Fruit fly (Drosophila melanogaster): Measurements from ENCODE around the gene CG34124.

Gene CG34124

DNA sequence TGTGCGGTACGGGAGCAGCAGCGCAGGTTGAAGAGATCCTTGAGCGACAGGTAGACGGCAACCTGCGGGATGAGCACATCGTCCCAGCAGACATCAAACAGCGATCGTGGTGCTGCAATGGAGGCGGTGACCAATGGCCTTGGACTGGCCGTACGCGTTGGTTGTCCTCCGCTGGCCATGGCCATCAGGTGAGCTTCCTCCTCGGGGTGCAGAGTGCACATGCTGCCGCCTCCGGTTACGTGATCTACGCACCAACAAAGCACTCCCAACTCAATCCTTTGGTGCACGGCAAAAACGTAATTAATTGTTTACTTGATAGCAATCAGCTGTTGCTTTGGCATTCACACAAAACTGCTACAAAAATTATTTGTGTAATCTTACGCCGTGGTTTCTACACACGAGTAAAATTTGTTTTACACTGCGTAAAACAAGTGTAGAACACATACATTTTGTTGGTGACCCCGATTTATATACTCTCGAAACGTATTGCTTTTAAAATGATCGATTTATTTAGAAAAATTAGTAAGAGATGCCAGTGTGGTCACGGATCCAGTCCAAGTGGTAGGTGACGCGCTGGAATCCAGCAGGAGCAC, 8.7 kb upstream of the CG34124 start, which contains the start of gene jet:
jet (minus strand) TSS at position 332 of the 593 bp plus-strand sequence.
- no peak for TF ChIP-seq Sox102F (GFP tag; optimal IDR thresholded peaks at IDR 0.05)
- peak; percentile 63 for TF ChIP-seq fkh (GFP tag; optimal IDR thresholded peaks at IDR 0.05)
- TF ChIP-seq dac (GFP tag; optimal IDR thresholded peaks at IDR 0.05): no peak
- TF ChIP-seq CG8319 (GFP tag; optimal IDR thresholded peaks at IDR 0.05): peak; percentile 91

- TF ChIP-seq spab (GFP tag; optimal IDR thresholded peaks at IDR 0.05): no peak
- TF ChIP-seq dac (GFP tag; optimal IDR thresholded peaks at IDR 0.05): no peak
- no peak for TF ChIP-seq Hr39 (GFP tag; optimal IDR thresholded peaks at IDR 0.05)
- TF ChIP-seq fkh (GFP tag; optimal IDR thresholded peaks at IDR 0.05): no peak
- TF ChIP-seq CG11762 (GFP tag; optimal IDR thresholded peaks at IDR 0.05; ENCODE audit: insufficient read depth): no peak
- TF ChIP-seq CG34406 (GFP tag; optimal IDR thresholded peaks at IDR 0.05): no peak
- TF ChIP-seq topi (GFP tag; optimal IDR thresholded peaks at IDR 0.05): no peak
Observed at dm6 chr2L:4950667-4951066, 7.5 kb upstream of the CG34124 start, which contains the start of gene Jon25Biii. Gene Jon25Biii (minus strand): TSS chr2L:4950767.

DNA sequence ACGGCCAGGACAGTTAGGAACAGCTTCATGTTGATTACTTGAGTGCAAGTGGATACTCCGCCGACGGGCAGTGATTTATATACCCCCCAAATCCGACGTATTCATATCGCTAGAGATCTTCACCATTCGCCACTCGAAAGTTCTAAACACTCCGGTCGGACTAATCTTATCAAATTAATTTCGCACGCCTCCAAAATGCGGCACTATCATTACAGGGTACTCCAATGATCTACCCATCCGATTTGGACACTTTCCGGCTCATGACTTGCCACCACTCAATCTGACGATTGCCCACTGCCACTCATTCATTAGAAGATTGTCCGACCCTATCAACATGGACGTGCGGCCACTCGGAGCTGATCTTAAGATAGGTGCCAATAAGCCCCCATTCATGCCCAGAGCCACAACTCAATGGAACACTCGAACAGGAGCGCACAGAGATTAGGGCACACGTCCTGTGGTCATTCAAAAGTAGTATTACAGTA, 5.1 kb upstream of the CG34124 start, which contains the start of gene Jon25Bii:
Jon25Bii (minus strand) TSS at position 51 of the 485 bp plus-strand sequence.
- TF ChIP-seq CG11294 (GFP tag; IDR thresholded peaks at IDR 0.05): no peak
- TF ChIP-seq Ets21C (GFP tag; optimal IDR thresholded peaks at IDR 0.05): no peak
- no peak for TF ChIP-seq salr (GFP tag; optimal IDR thresholded peaks at IDR 0.05)
- no peak for TF ChIP-seq CG6792 (GFP tag; optimal IDR thresholded peaks at IDR 0.05)
- no peak for TF ChIP-seq CG6808 (GFP tag; optimal IDR thresholded peaks at IDR 0.05)
- TF ChIP-seq CG11902 (GFP tag; optimal IDR thresholded peaks at IDR 0.05): no peak
- TF ChIP-seq CG34406 (GFP tag; optimal IDR thresholded peaks at IDR 0.05): no peak
- TF ChIP-seq Eip75B (GFP tag; optimal IDR thresholded peaks at IDR 0.05): no peak
- TF ChIP-seq spab (GFP tag; optimal IDR thresholded peaks at IDR 0.05): no peak
- TF ChIP-seq CG10669 (GFP tag; optimal IDR thresholded peaks at IDR 0.05): no peak
- no peak for TF ChIP-seq Hr39 (GFP tag; optimal IDR thresholded peaks at IDR 0.05)
- no peak for TF ChIP-seq CG9139 (GFP tag; optimal IDR thresholded peaks at IDR 0.05)
- no peak for TF ChIP-seq acj6 (GFP tag; optimal IDR thresholded peaks at IDR 0.05)
- TF ChIP-seq Blimp-1 (GFP tag; optimal IDR thresholded peaks at IDR 0.05): no peak
- TF ChIP-seq svp (GFP tag): no peak
- no peak for TF ChIP-seq esn (GFP tag; optimal IDR thresholded peaks at IDR 0.05)

dm6 chr2L:4955094-4955823, 3.0 kb upstream of the CG34124 start, which contains the start of the genes Jon25Bi and Marcal1:
Gene Jon25Bi (minus strand): TSS chr2L:4955144.
Gene Marcal1 (plus strand): TSS chr2L:4955509.
- no peak for TF ChIP-seq salr (GFP tag; optimal IDR thresholded peaks at IDR 0.05)
- TF ChIP-seq Hr39 (GFP tag; optimal IDR thresholded peaks at IDR 0.05): no peak
- no peak for TF ChIP-seq spab (GFP tag; optimal IDR thresholded peaks at IDR 0.05)
- TF ChIP-seq Ets96B (tag; optimal IDR thresholded peaks at IDR 0.05): no peak
- no peak for TF ChIP-seq CG4318 (GFP tag; optimal IDR thresholded peaks at IDR 0.05)
- TF ChIP-seq Sox14 (GFP tag; optimal IDR thresholded peaks at IDR 0.05): no peak
- TF ChIP-seq CG7368 (GFP tag; optimal IDR thresholded peaks at IDR 0.05): no peak
- TF ChIP-seq CG6163 (GFP tag; IDR thresholded peaks at IDR 0.05): no peak
- no peak for TF ChIP-seq CG16779 (tag; optimal IDR thresholded peaks at IDR 0.05)

dm6 chr2L:4965420-4965819, 7.2 kb downstream of the CG34124 start, which contains the start of gene CG34125:
Gene CG34125 (plus strand): TSS chr2L:4965673.
- TF ChIP-seq CG15336 (GFP tag; IDR thresholded peaks at IDR 0.05): 0 out of 2 replicates have a peak, but pooled peaks have one; percentile 16
- TF ChIP-seq cyc (GFP tag; optimal IDR thresholded peaks at IDR 0.05): peak; percentile 40
- peak; percentile 39 for TF ChIP-seq CG31627 (GFP tag; optimal IDR thresholded peaks at IDR 0.05)
- no peak for TF ChIP-seq lz (GFP tag; optimal IDR thresholded peaks at IDR 0.05)
